Fruit fly (Drosophila melanogaster) whole organism, prepupa: ENCODE measurements around the gene CG6574.
A peak's percentile ranks its signal among the peaks of the same experiment; 100 is the strongest.

Source experiments
- CG10631 ChIP-seq: fragments of 200-800 bp; sonication (Bioruptor generic); optimal IDR thresholded peaks from 2 replicates; lab custom pipeline; 2016; ENCODE audit warnings: missing biosample characterization, missing genetic modification characterization
- CG10669 ChIP-seq: fragments of 200-800 bp; sonication (Bioruptor generic); optimal IDR thresholded peaks from 3 replicates; lab custom pipeline; 2018; ENCODE audit warnings: missing biosample characterization, mild to moderate bottlenecking, missing genetic modification characterization, moderate library complexity
- CG11294 ChIP-seq: fragments of 200-800 bp; sonication (Bioruptor generic); IDR thresholded peaks from 2 replicates; pipeline ENCODE4 v1.3.6; 2022; ENCODE audit warnings: missing biosample characterization, missing genetic modification characterization
- CG11762 ChIP-seq: fragments of 200-800 bp; sonication (Bioruptor generic); optimal IDR thresholded peaks from 3 replicates; lab custom pipeline; 2016; ENCODE audit warnings: missing biosample characterization, missing genetic modification characterization; ENCODE audit not compliant: insufficient read depth
- CG11902 ChIP-seq: fragments of 200-800 bp; sonication (Bioruptor generic); optimal IDR thresholded peaks from 3 replicates; lab custom pipeline; 2016; ENCODE audit warnings: missing biosample characterization, missing genetic modification characterization
- CG15336 ChIP-seq: fragments of 200-800 bp; sonication (Bioruptor generic); IDR thresholded peaks from 2 replicates; pipeline ENCODE4 v1.3.6; 2022; ENCODE audit warnings: missing biosample characterization, missing genetic modification characterization
- CG1621 ChIP-seq: fragments of 200-800 bp; sonication (Bioruptor generic); optimal IDR thresholded peaks from 3 replicates; lab custom pipeline; 2018; ENCODE audit warnings: missing biosample characterization, mild to moderate bottlenecking, missing genetic modification characterization
- CG16779 ChIP-seq: fragments of 200-800 bp; sonication (Bioruptor generic); optimal IDR thresholded peaks from 3 replicates; lab custom pipeline; 2017; ENCODE audit warnings: missing biosample characterization, mild to moderate bottlenecking, missing genetic modification characterization
- CG31627 ChIP-seq: fragments of 200-800 bp; sonication (Bioruptor generic); optimal IDR thresholded peaks from 3 replicates; lab custom pipeline; 2016; ENCODE audit warnings: missing biosample characterization, missing genetic modification characterization
- CG32006 ChIP-seq: fragments of 200-800 bp; sonication (Bioruptor generic); optimal IDR thresholded peaks from 3 replicates; lab custom pipeline; 2017; ENCODE audit warnings: missing biosample characterization, mild to moderate bottlenecking, missing genetic modification characterization
- CG34406 ChIP-seq: fragments of 200-800 bp; sonication (Bioruptor generic); optimal IDR thresholded peaks from 3 replicates; lab custom pipeline; 2016; ENCODE audit warnings: missing biosample characterization, missing genetic modification characterization
- CG4318 ChIP-seq: fragments of 200-800 bp; sonication (Bioruptor generic); optimal IDR thresholded peaks from 3 replicates; lab custom pipeline; 2017; ENCODE audit warnings: missing biosample characterization, mild to moderate bottlenecking, missing genetic modification characterization
- CG6163 ChIP-seq: fragments of 200-800 bp; sonication (Bioruptor generic); IDR thresholded peaks from 3 replicates; pipeline ENCODE4 v1.3.6; 2022; ENCODE audit warnings: missing biosample characterization, missing genetic modification characterization
- CG6276 ChIP-seq: fragments of 200-800 bp; sonication (Bioruptor generic); optimal IDR thresholded peaks from 2 replicates; lab custom pipeline; 2017; ENCODE audit warnings: missing biosample characterization, mild to moderate bottlenecking, missing genetic modification characterization
- CG6792 ChIP-seq: fragments of 200-800 bp; sonication (Bioruptor generic); optimal IDR thresholded peaks from 3 replicates; lab custom pipeline; 2016; ENCODE audit warnings: missing biosample characterization, missing genetic modification characterization
- CG6808 ChIP-seq: fragments of 200-800 bp; sonication (Bioruptor generic); optimal IDR thresholded peaks from 3 replicates; lab custom pipeline; 2017; ENCODE audit warnings: missing biosample characterization, missing genetic modification characterization, mild to moderate bottlenecking, moderate library complexity, missing genetic modification reagents
- CG6854 ChIP-seq: fragments of 200-800 bp; sonication (Bioruptor generic); optimal IDR thresholded peaks from 2 replicates; lab custom pipeline; 2017; ENCODE audit warnings: missing biosample characterization, mild to moderate bottlenecking, missing genetic modification characterization
- CG7368 ChIP-seq: fragments of 200-800 bp; sonication (Bioruptor generic); optimal IDR thresholded peaks from 3 replicates; lab custom pipeline; 2016; ENCODE audit warnings: missing biosample characterization, missing genetic modification characterization
- CG8119 ChIP-seq: fragments of 200-800 bp; sonication (Bioruptor generic); IDR thresholded peaks from 3 replicates; pipeline ENCODE4 v1.3.6; 2022; ENCODE audit warnings: missing biosample characterization, missing genetic modification characterization
- CG8319 ChIP-seq: fragments of 200-800 bp; sonication (Bioruptor generic); optimal IDR thresholded peaks from 3 replicates; lab custom pipeline; 2016; ENCODE audit warnings: missing biosample characterization, missing genetic modification characterization
- CG8632 ChIP-seq: fragments of 200-800 bp; sonication (Bioruptor generic); optimal IDR thresholded peaks from 3 replicates; lab custom pipeline; 2016; ENCODE audit warnings: missing biosample characterization, missing genetic modification characterization
- CG9139 ChIP-seq: fragments of 200-800 bp; sonication (Bioruptor generic); optimal IDR thresholded peaks from 3 replicates; lab custom pipeline; 2017; ENCODE audit warnings: missing biosample characterization, mild to moderate bottlenecking, missing genetic modification characterization
- Eip78C ChIP-seq: fragments of 200-800 bp; sonication (Bioruptor generic); peaks from one replicate; lab custom pipeline; 2016; ENCODE audit warnings: missing biosample characterization, missing genetic modification characterization
- Eip93F ChIP-seq: fragments of 200-800 bp; sonication (Bioruptor generic); optimal IDR thresholded peaks from 2 replicates; lab custom pipeline; 2016; ENCODE audit warnings: missing biosample characterization, mild to moderate bottlenecking, missing genetic modification characterization
- Ets96B ChIP-seq: fragments of 200-800 bp; optimal IDR thresholded peaks from 2 replicates; lab custom pipeline; 2019; ENCODE audit warnings: missing biosample characterization, mild to moderate bottlenecking, missing genetic modification characterization, moderate library complexity
- Gug ChIP-seq: fragments of 200-800 bp; sonication (Bioruptor generic); IDR thresholded peaks from 2 replicates; pipeline ENCODE4 v1.3.6; 2022; ENCODE audit warnings: missing biosample characterization, missing genetic modification characterization
- Hr38 ChIP-seq: sonication (Bioruptor generic); optimal IDR thresholded peaks from 2 replicates; lab custom pipeline; 2016; ENCODE audit warnings: missing biosample characterization, missing genetic modification characterization
- Hr39 ChIP-seq: fragments of 200-800 bp; sonication (Bioruptor generic); optimal IDR thresholded peaks from 2 replicates; lab custom pipeline; 2016; ENCODE audit warnings: missing biosample characterization, missing genetic modification characterization
- Hr4 ChIP-seq: fragments of 200-800 bp; sonication (Bioruptor generic); optimal IDR thresholded peaks from 3 replicates; lab custom pipeline; 2016; ENCODE audit warnings: missing biosample characterization, missing genetic modification characterization
- Lpt ChIP-seq: fragments of 200-800 bp; sonication (Bioruptor generic); optimal IDR thresholded peaks from 3 replicates; lab custom pipeline; 2016; ENCODE audit warnings: missing biosample characterization, missing genetic modification characterization
- Met ChIP-seq: fragments of 200-800 bp; sonication (Bioruptor generic); optimal IDR thresholded peaks from 3 replicates; lab custom pipeline; 2016; ENCODE audit warnings: missing biosample characterization, missing genetic modification characterization
- OdsH ChIP-seq: fragments of 200-800 bp; sonication (Bioruptor generic); optimal IDR thresholded peaks from 3 replicates; lab custom pipeline; 2016; ENCODE audit warnings: missing biosample characterization, missing genetic modification characterization
- Smox ChIP-seq: fragments of 200-800 bp; sonication (Bioruptor generic); optimal IDR thresholded peaks from 3 replicates; lab custom pipeline; 2016; ENCODE audit warnings: missing biosample characterization, missing genetic modification characterization
- Sox14 ChIP-seq: fragments of 200-800 bp; sonication (Bioruptor generic); optimal IDR thresholded peaks from 3 replicates; lab custom pipeline; 2016; ENCODE audit warnings: missing biosample characterization, missing genetic modification characterization
- achi ChIP-seq: fragments of 200-800 bp; sonication (Bioruptor generic); optimal IDR thresholded peaks from 3 replicates; lab custom pipeline; 2016; ENCODE audit warnings: missing biosample characterization, missing genetic modification characterization
- acj6 ChIP-seq: fragments of 200-800 bp; sonication (Bioruptor generic); optimal IDR thresholded peaks from 3 replicates; lab custom pipeline; 2016; ENCODE audit warnings: missing biosample characterization, missing genetic modification characterization
- cyc ChIP-seq: fragments of 200-800 bp; sonication (Bioruptor generic); optimal IDR thresholded peaks from 3 replicates; lab custom pipeline; 2016; ENCODE audit warnings: missing biosample characterization, missing genetic modification characterization
- dac ChIP-seq: fragments of 200-800 bp; sonication (Bioruptor generic); optimal IDR thresholded peaks from 2 replicates; lab custom pipeline; 2017; ENCODE audit warnings: missing biosample characterization, mild to moderate bottlenecking, missing genetic modification characterization
- dsx ChIP-seq: fragments of 200-800 bp; optimal IDR thresholded peaks from 3 replicates; lab custom pipeline; 2019; ENCODE audit warnings: missing biosample characterization, mild to moderate bottlenecking, missing genetic modification characterization, moderate library complexity; ENCODE audit not compliant: poor library complexity, severe bottlenecking
- eg ChIP-seq: fragments of 200-800 bp; sonication (Bioruptor generic); IDR thresholded peaks from 3 replicates; pipeline ENCODE4 v1.3.6; 2022; ENCODE audit warnings: missing biosample characterization, missing genetic modification characterization
- esn ChIP-seq: fragments of 200-800 bp; sonication (Bioruptor generic); optimal IDR thresholded peaks from 2 replicates; lab custom pipeline; 2016; ENCODE audit warnings: missing biosample characterization, mild to moderate bottlenecking, missing genetic modification characterization, moderate library complexity
- fd85E ChIP-seq: fragments of 200-800 bp; sonication (Bioruptor generic); optimal IDR thresholded peaks from 3 replicates; lab custom pipeline; 2016; ENCODE audit warnings: missing biosample characterization, missing genetic modification characterization
- fkh ChIP-seq: fragments of 200-800 bp; sonication (Bioruptor generic); optimal IDR thresholded peaks from 3 replicates; lab custom pipeline; 2017; ENCODE audit warnings: missing biosample characterization, mild to moderate bottlenecking, missing genetic modification characterization, moderate library complexity
- net ChIP-seq: fragments of 200-800 bp; sonication (Bioruptor generic); optimal IDR thresholded peaks from 3 replicates; lab custom pipeline; 2016; ENCODE audit warnings: missing biosample characterization, missing genetic modification characterization
- pdm3 ChIP-seq: fragments of 200-800 bp; sonication (Bioruptor generic); optimal IDR thresholded peaks from 3 replicates; lab custom pipeline; 2016; ENCODE audit warnings: missing biosample characterization, missing genetic modification characterization
- salr ChIP-seq, 2 experiments: fragments of 200-800 bp; sonication (Bioruptor generic); optimal IDR thresholded peaks; 3 replicates each; lab custom pipeline; 2016 to 2018; ENCODE audit warnings: missing biosample characterization in 2 of 2, missing genetic modification characterization in 2 of 2, mild to moderate bottlenecking in 1 of 2
- spab ChIP-seq: fragments of 200-800 bp; sonication (Bioruptor generic); optimal IDR thresholded peaks from 2 replicates; lab custom pipeline; 2017; ENCODE audit warnings: missing biosample characterization, mild to moderate bottlenecking, missing genetic modification characterization, missing genetic modification reagents
- ss ChIP-seq, 2 experiments: fragments of 200-800 bp; sonication (Bioruptor generic); optimal IDR thresholded peaks; 2 replicates in 1 of 2; 3 replicates in 1 of 2; lab custom pipeline; 2017 to 2018; ENCODE audit warnings: mild to moderate bottlenecking in 2 of 2, missing biosample characterization in 2 of 2, missing genetic modification characterization in 2 of 2, moderate library complexity in 1 of 2
- svp ChIP-seq: fragments of 200-800 bp; sonication (Bioruptor generic); peaks from one replicate; lab custom pipeline; 2016; ENCODE audit warnings: missing biosample characterization, missing genetic modification characterization
- vri ChIP-seq: fragments of 200-800 bp; sonication (Bioruptor generic); optimal IDR thresholded peaks from 3 replicates; lab custom pipeline; 2016; ENCODE audit warnings: missing biosample characterization, mild to moderate bottlenecking, missing genetic modification characterization

The CG6574 gene

dm6 chr3R:10888633-10889519 is 26.1 kb upstream of the CG6574 start:
- no peak for TF ChIP-seq vri (GFP tag; lab: Kevin White, UChicago)
- peak; percentile 65 for TF ChIP-seq svp (GFP tag; lab: Kevin White, UChicago)
- TF ChIP-seq CG6808 (GFP tag; lab: Kevin White, UChicago) = peak; percentile 95
- peak; percentile 75 for TF ChIP-seq Eip78C (GFP tag; lab: Kevin White, UChicago)
- peak; percentile 63 for TF ChIP-seq CG1621 (tag; lab: Kevin White, UChicago)
- peak; percentile 16 for TF ChIP-seq achi (GFP tag; lab: Kevin White, UChicago)
- TF ChIP-seq fkh (GFP tag; lab: Kevin White, UChicago) = no peak
- no peak for TF ChIP-seq Hr38 (GFP tag; lab: Kevin White, UChicago)
- peak; percentile 97 to 98 for TF ChIP-seq ss (GFP tag; optimal IDR thresholded peaks at IDR 0.05; lab: Kevin White, UChicago)
- TF ChIP-seq CG8319 (GFP tag; lab: Kevin White, UChicago) = no peak
- TF ChIP-seq dac (GFP tag; lab: Kevin White, UChicago) = no peak
- peak; percentile 3 for TF ChIP-seq CG31627 (GFP tag; lab: Kevin White, UChicago)
- TF ChIP-seq CG16779 (tag; lab: Kevin White, UChicago) = peak; percentile 73
- TF ChIP-seq CG32006 (GFP tag; lab: Kevin White, UChicago) = peak; percentile 47
- TF ChIP-seq CG8632 = no peak
- no peak for TF ChIP-seq CG4318 (GFP tag; lab: Kevin White, UChicago)
- no peak for TF ChIP-seq Eip93F (GFP tag; lab: Kevin White, UChicago)
- peak; percentile 47 for TF ChIP-seq CG10669
- TF ChIP-seq CG6163 (GFP tag; lab: Robert Waterston, UW) = peak; percentile 80
- TF ChIP-seq net (GFP tag; lab: Kevin White, UChicago) = peak; percentile 52
- peak; percentile 77; the same call in 2 of the 3 replicates for TF ChIP-seq eg
- TF ChIP-seq CG6854 (GFP tag; lab: Kevin White, UChicago) = peak; percentile 57
- no peak for TF ChIP-seq CG11902
- TF ChIP-seq fd85E (GFP tag; lab: Kevin White, UChicago) = peak; percentile 60
- peak; percentile 77 for TF ChIP-seq CG6276 (GFP tag; lab: Kevin White, UChicago)
- TF ChIP-seq Sox14 (GFP tag; lab: Kevin White, UChicago) = peak; percentile 64
- TF ChIP-seq acj6 = no peak
- peak; percentile 31 for TF ChIP-seq CG7368 (GFP tag; lab: Kevin White, UChicago)
- TF ChIP-seq spab (GFP tag; lab: Kevin White, UChicago) = peak; percentile 81
- peak; percentile 25 for TF ChIP-seq OdsH
- TF ChIP-seq CG11762 (GFP tag; lab: Kevin White, UChicago) = peak; percentile 62
- peak; percentile 19 for TF ChIP-seq Hr39 (GFP tag; lab: Kevin White, UChicago)
- peak; percentile 57 for TF ChIP-seq CG15336 (GFP tag; lab: Robert Waterston, UW)
- peak; percentile 9 for TF ChIP-seq Smox (GFP tag; lab: Kevin White, UChicago)
- peak; percentile 34 for TF ChIP-seq Hr4
- peak; percentile 63; the same call in 2 of the 3 replicates for TF ChIP-seq CG8119 (GFP tag; lab: Robert Waterston, UW)
- TF ChIP-seq pdm3 = peak; percentile 17
- TF ChIP-seq cyc (GFP tag; lab: Kevin White, UChicago) = peak; percentile 38
- no peak for TF ChIP-seq esn (GFP tag; lab: Kevin White, UChicago)
- TF ChIP-seq CG6792 = no peak
- TF ChIP-seq Lpt (GFP tag; lab: Kevin White, UChicago) = peak; percentile 31
- no peak for TF ChIP-seq CG34406 (GFP tag; lab: Kevin White, UChicago)
- peak; percentile 96 for TF ChIP-seq CG9139 (GFP tag; lab: Kevin White, UChicago)
- peak; percentile 39 for TF ChIP-seq dsx (GFP tag; lab: Kevin White, UChicago)
- peak; percentile 24 to 50 for TF ChIP-seq salr (GFP tag; optimal IDR thresholded peaks at IDR 0.05; lab: Kevin White, UChicago)
- TF ChIP-seq CG10631 = peak; percentile 35
- TF ChIP-seq Gug (GFP tag; lab: Robert Waterston, UW) = 0 out of 2 replicates have a peak, but pooled peaks have one; percentile 19
- TF ChIP-seq Ets96B = peak; percentile 25
- peak; percentile 29 for TF ChIP-seq Met (GFP tag; lab: Kevin White, UChicago)
- TF ChIP-seq CG11294 (GFP tag; lab: Robert Waterston, UW) = no peak
